Fruit fly (Drosophila melanogaster) whole organism, embryonic: ENCODE data around the gene Smvt.

Experiments used
- Asciz ChIP-seq: fragments of 200-800 bp; sonication (Bioruptor generic); optimal IDR thresholded peaks from 2 replicates; lab custom pipeline; 2017; ENCODE audit warnings: missing biosample characterization, mild to moderate bottlenecking, missing genetic modification characterization, missing genetic modification reagents
- CG10209 ChIP-seq: fragments of 200-800 bp; sonication (Bioruptor generic); optimal IDR thresholded peaks from 3 replicates; lab custom pipeline; 2017; ENCODE audit warnings: missing biosample characterization, mild to moderate bottlenecking, missing genetic modification characterization, missing genetic modification reagents
- CG10959 ChIP-seq: fragments of 200-800 bp; sonication (Bioruptor generic); IDR thresholded peaks from 2 replicates; pipeline ENCODE4 v1.3.6; 2022; ENCODE audit warnings: missing biosample characterization, missing genetic modification characterization
- CG10979 ChIP-seq: fragments of 200-800 bp; sonication (Bioruptor generic); optimal IDR thresholded peaks from 2 replicates; lab custom pipeline; 2018; ENCODE audit warnings: missing biosample characterization, mild to moderate bottlenecking, missing genetic modification characterization, moderate library complexity
- CG13624 ChIP-seq: fragments of 200-800 bp; sonication (Bioruptor generic); optimal IDR thresholded peaks from 2 replicates; lab custom pipeline; 2016; ENCODE audit warnings: missing biosample characterization, missing genetic modification characterization
- CG1529 ChIP-seq: fragments of 200-800 bp; sonication (Bioruptor generic); optimal IDR thresholded peaks from 3 replicates; lab custom pipeline; 2018; ENCODE audit warnings: missing biosample characterization, missing genetic modification characterization
- CG1603 ChIP-seq: fragments of 200-800 bp; sonication (Bioruptor generic); optimal IDR thresholded peaks from 2 replicates; lab custom pipeline; 2019; ENCODE audit warnings: missing biosample characterization, mild to moderate bottlenecking, missing genetic modification characterization, moderate library complexity
- CG17359 ChIP-seq: fragments of 200-800 bp; sonication (Bioruptor generic); optimal IDR thresholded peaks from 3 replicates; lab custom pipeline; 2018; ENCODE audit warnings: missing biosample characterization, mild to moderate bottlenecking, missing genetic modification characterization, moderate library complexity
- CG17361 ChIP-seq: fragments of 200-800 bp; sonication (Bioruptor generic); IDR thresholded peaks from 3 replicates; pipeline ENCODE4 v1.3.6; 2022; ENCODE audit warnings: missing biosample characterization, missing genetic modification characterization
- CG17385 ChIP-seq: fragments of 200-800 bp; sonication (Bioruptor generic); optimal IDR thresholded peaks from 3 replicates; lab custom pipeline; 2018; ENCODE audit warnings: missing biosample characterization, mild to moderate bottlenecking, missing genetic modification characterization
- CG17612 ChIP-seq: fragments of 200-800 bp; sonication (Bioruptor generic); IDR thresholded peaks from 2 replicates; pipeline ENCODE4 v1.3.6; 2022; ENCODE audit warnings: missing biosample characterization, missing genetic modification characterization
- CG1832 ChIP-seq: fragments of 200-800 bp; sonication (Bioruptor generic); optimal IDR thresholded peaks from 2 replicates; lab custom pipeline; 2017; ENCODE audit warnings: missing biosample characterization, mild to moderate bottlenecking, missing genetic modification characterization, inconsistent platforms
- CG2202 ChIP-seq: fragments of 200-800 bp; sonication (Bioruptor generic); optimal IDR thresholded peaks from 2 replicates; lab custom pipeline; 2018; ENCODE audit warnings: missing biosample characterization, mild to moderate bottlenecking, missing genetic modification characterization
- CG2712 ChIP-seq: fragments of 200-800 bp; optimal IDR thresholded peaks from 3 replicates; lab custom pipeline; 2019; ENCODE audit warnings: missing biosample characterization, mild to moderate bottlenecking, missing genetic modification characterization, moderate library complexity
- CG2889 ChIP-seq: fragments of 200-800 bp; sonication (Bioruptor generic); IDR thresholded peaks from 3 replicates; pipeline ENCODE4 v1.3.6; 2022; ENCODE audit warnings: missing biosample characterization, missing genetic modification characterization
- CG31441 ChIP-seq: fragments of 200-800 bp; sonication (Bioruptor generic); IDR thresholded peaks from 2 replicates; pipeline ENCODE4 v1.3.6; 2022; ENCODE audit warnings: missing biosample characterization, missing genetic modification characterization
- CG3163 ChIP-seq: fragments of 200-800 bp; sonication (Bioruptor generic); optimal IDR thresholded peaks from 3 replicates; lab custom pipeline; 2016; ENCODE audit warnings: missing biosample characterization, missing genetic modification characterization
- CG4282 ChIP-seq: fragments of 200-800 bp; sonication (Bioruptor generic); optimal IDR thresholded peaks from 2 replicates; lab custom pipeline; 2016; ENCODE audit warnings: missing biosample characterization, missing genetic modification characterization
- CG4820 ChIP-seq: fragments of 200-800 bp; sonication (Bioruptor generic); optimal IDR thresholded peaks from 3 replicates; lab custom pipeline; 2016; ENCODE audit warnings: missing biosample characterization, missing genetic modification characterization
- CG5245 ChIP-seq: fragments of 200-800 bp; sonication (Bioruptor generic); optimal IDR thresholded peaks from 3 replicates; lab custom pipeline; 2016; ENCODE audit warnings: missing biosample characterization, missing genetic modification characterization
- CG7271 ChIP-seq: fragments of 200-800 bp; sonication (Bioruptor generic); optimal IDR thresholded peaks from 2 replicates; lab custom pipeline; 2018; ENCODE audit warnings: missing biosample characterization, mild to moderate bottlenecking, missing genetic modification characterization, moderate library complexity
- CG9609 ChIP-seq: fragments of 200-800 bp; sonication (Bioruptor generic); optimal IDR thresholded peaks from 3 replicates; lab custom pipeline; 2016; ENCODE audit warnings: missing biosample characterization, missing genetic modification characterization
- Drgx ChIP-seq: fragments of 200-800 bp; sonication (Bioruptor generic); IDR thresholded peaks from 2 replicates; pipeline ENCODE4 v1.3.6; 2022; ENCODE audit warnings: missing biosample characterization, missing genetic modification characterization
- ERR ChIP-seq: fragments of 200-800 bp; sonication (Bioruptor generic); optimal IDR thresholded peaks from 2 replicates; lab custom pipeline; 2016; ENCODE audit warnings: missing biosample characterization, missing genetic modification characterization
- Elba2 ChIP-seq: fragments of 200-800 bp; sonication (Bioruptor generic); optimal IDR thresholded peaks from 3 replicates; lab custom pipeline; 2016; ENCODE audit warnings: missing biosample characterization, missing genetic modification characterization
- Hand ChIP-seq: fragments of 200-800 bp; sonication (Bioruptor generic); optimal IDR thresholded peaks from 2 replicates; lab custom pipeline; 2017; ENCODE audit warnings: mild to moderate bottlenecking, missing biosample characterization, missing genetic modification reagents, missing genetic modification characterization
- Hey ChIP-seq: fragments of 200-800 bp; sonication (Bioruptor generic); optimal IDR thresholded peaks from 3 replicates; lab custom pipeline; 2018; ENCODE audit warnings: missing biosample characterization, mild to moderate bottlenecking, missing genetic modification characterization
- HmgZ ChIP-seq: fragments of 200-800 bp; sonication (Bioruptor generic); optimal IDR thresholded peaks from 2 replicates; lab custom pipeline; 2018; ENCODE audit warnings: missing biosample characterization, mild to moderate bottlenecking, missing genetic modification characterization
- Hr3 ChIP-seq: fragments of 200-800 bp; sonication (Bioruptor generic); optimal IDR thresholded peaks from 3 replicates; lab custom pipeline; 2016; ENCODE audit warnings: missing biosample characterization, missing genetic modification characterization
- Jarid2 ChIP-seq: fragments of 200-800 bp; sonication (Bioruptor generic); optimal IDR thresholded peaks from 3 replicates; lab custom pipeline; 2017; ENCODE audit warnings: mild to moderate bottlenecking, missing biosample characterization, missing genetic modification reagents, missing genetic modification characterization
- NC2β ChIP-seq: fragments of 200-800 bp; sonication (Bioruptor generic); optimal IDR thresholded peaks from 2 replicates; lab custom pipeline; 2016; ENCODE audit warnings: missing biosample characterization, missing genetic modification characterization
- Pdp1 ChIP-seq, 2 experiments: fragments of 200-800 bp; sonication (Bioruptor generic); optimal IDR thresholded peaks; 3 replicates each; lab custom pipeline; 2016; ENCODE audit warnings: missing biosample characterization in 2 of 2, missing genetic modification characterization in 2 of 2, mild to moderate bottlenecking in 1 of 2, moderate library complexity in 1 of 2
- Sox102F ChIP-seq: fragments of 200-800 bp; sonication (Bioruptor generic); optimal IDR thresholded peaks from 2 replicates; lab custom pipeline; 2018; ENCODE audit warnings: missing biosample characterization, mild to moderate bottlenecking, missing genetic modification characterization, moderate library complexity
- Sry-δ ChIP-seq: fragments of 200-800 bp; sonication (Bioruptor generic); optimal IDR thresholded peaks from 2 replicates; lab custom pipeline; 2016; ENCODE audit warnings: missing biosample characterization, missing genetic modification characterization
- ato ChIP-seq: fragments of 200-800 bp; sonication (Bioruptor generic); IDR thresholded peaks from 2 replicates; pipeline ENCODE4 v1.3.6; 2022; ENCODE audit warnings: missing biosample characterization, missing genetic modification characterization; ENCODE audit not compliant: partially characterized antibody
- chm ChIP-seq: fragments of 200-800 bp; sonication (Bioruptor generic); IDR thresholded peaks from 2 replicates; pipeline ENCODE4 v1.3.6; 2022; ENCODE audit warnings: missing biosample characterization, missing genetic modification characterization
- danr ChIP-seq: fragments of 200-800 bp; sonication (Bioruptor generic); IDR thresholded peaks from 2 replicates; pipeline ENCODE4 v1.3.6; 2022; ENCODE audit warnings: missing biosample characterization, missing genetic modification characterization
- disco-r ChIP-seq: fragments of 200-800 bp; sonication (Bioruptor generic); optimal IDR thresholded peaks from 2 replicates; lab custom pipeline; 2016; ENCODE audit warnings: missing biosample characterization, missing genetic modification characterization
- fd102C ChIP-seq: fragments of 200-800 bp; sonication (Bioruptor generic); optimal IDR thresholded peaks from 2 replicates; lab custom pipeline; 2018; ENCODE audit warnings: missing biosample characterization, mild to moderate bottlenecking, missing genetic modification characterization, moderate library complexity
- ftz-f1 ChIP-seq: fragments of 200-800 bp; sonication (Bioruptor generic); optimal IDR thresholded peaks from 2 replicates; lab custom pipeline; 2016; ENCODE audit warnings: missing biosample characterization, missing genetic modification characterization
- onecut ChIP-seq: fragments of 200-800 bp; sonication (Bioruptor generic); IDR thresholded peaks from 2 replicates; pipeline ENCODE4 v1.3.6; 2022; ENCODE audit warnings: missing biosample characterization, missing genetic modification characterization
- pho ChIP-seq: fragments of 200-800 bp; sonication (Bioruptor generic); optimal IDR thresholded peaks from 2 replicates; lab custom pipeline; 2016; ENCODE audit warnings: missing biosample characterization, missing genetic modification characterization
- pnt ChIP-seq: fragments of 200-800 bp; sonication (Bioruptor generic); optimal IDR thresholded peaks from 3 replicates; lab custom pipeline; 2016; ENCODE audit warnings: missing biosample characterization, missing genetic modification characterization
- prd ChIP-seq, 3 experiments: fragments of >200 bp in 2 of 3; fragments of 200-800 bp in 1 of 3; sonication (Bioruptor generic) in 1 of 3; optimal IDR thresholded peaks in 2 of 3; IDR thresholded peaks in 1 of 3; 2 replicates in 2 of 3; 3 replicates in 1 of 3; pipeline versions ENCODE4 v1.3.6 to Lab custom; 2017 to 2022; ENCODE audit warnings: missing biosample characterization in 1 of 3, missing genetic modification characterization in 1 of 3
- psq ChIP-seq: fragments of 200-800 bp; sonication (Bioruptor generic); optimal IDR thresholded peaks from 2 replicates; lab custom pipeline; 2017; ENCODE audit warnings: missing biosample characterization, missing genetic modification characterization
- seq ChIP-seq: fragments of 200-800 bp; sonication (Bioruptor generic); IDR thresholded peaks from 2 replicates; pipeline ENCODE4 v1.3.6; 2022; ENCODE audit warnings: missing biosample characterization, missing genetic modification characterization
- sisA ChIP-seq: fragments of 200-800 bp; sonication (Bioruptor generic); IDR thresholded peaks from 2 replicates; pipeline ENCODE4 v1.3.6; 2022; ENCODE audit warnings: missing biosample characterization, missing genetic modification characterization
- stwl ChIP-seq: fragments of 200-800 bp; sonication (Bioruptor generic); optimal IDR thresholded peaks from 3 replicates; lab custom pipeline; 2018; ENCODE audit warnings: missing biosample characterization, mild to moderate bottlenecking, missing genetic modification characterization, moderate library complexity
- tx ChIP-seq: fragments of 200-800 bp; sonication (Bioruptor generic); optimal IDR thresholded peaks from 2 replicates; lab custom pipeline; 2016; ENCODE audit warnings: missing biosample characterization, missing genetic modification characterization
- wor ChIP-seq: fragments of 200-800 bp; sonication (Bioruptor generic); IDR thresholded peaks from 2 replicates; pipeline ENCODE4 v1.3.6; 2022; ENCODE audit warnings: missing biosample characterization, missing genetic modification characterization
- zen2 ChIP-seq: fragments of 200-800 bp; sonication (Bioruptor generic); IDR thresholded peaks from 3 replicates; pipeline ENCODE4 v1.3.6; 2022; ENCODE audit warnings: missing biosample characterization, missing genetic modification characterization; ENCODE audit not compliant: partially characterized antibody

Gene Smvt

dm6 chr3R:31747429-31748048, 13.8 kb downstream of the Smvt start, which contains the start of the genes nero and CG1910 (continued):
- no peak for TF ChIP-seq CG2889
- peak; percentile 50 for TF ChIP-seq CG2712
- TF ChIP-seq wor (GFP tag; lab: Robert Waterston, UW), result no peak
- no peak for TF ChIP-seq CG17359 (tag; lab: Kevin White, UChicago)
- peak; percentile 75 for TF ChIP-seq stwl
- TF ChIP-seq Hr3 (GFP tag; lab: Kevin White, UChicago), result no peak
- TF ChIP-seq CG3163 (GFP tag; lab: Kevin White, UChicago), result no peak
- TF ChIP-seq Elba2 (GFP tag; lab: Kevin White, UChicago), result no peak
- peak in 1 of 2 experiments; percentile 73 for TF ChIP-seq Pdp1 (GFP tag; optimal IDR thresholded peaks at IDR 0.05; lab: Kevin White, UChicago)
- TF ChIP-seq Sry-δ (GFP tag; lab: Kevin White, UChicago), result peak; percentile 86
- TF ChIP-seq NC2β (GFP tag; lab: Kevin White, UChicago), result peak; percentile 36
- no peak for TF ChIP-seq CG31441 (GFP tag; lab: Robert Waterston, UW)
- peak; percentile 7 for TF ChIP-seq pho (GFP tag; lab: Kevin White, UChicago)
- no peak for TF ChIP-seq CG1832 (GFP tag; lab: Kevin White, UChicago)
- TF ChIP-seq CG2202 (tag; lab: Kevin White, UChicago), result no peak
- TF ChIP-seq CG9609 (GFP tag; lab: Kevin White, UChicago), result no peak
- TF ChIP-seq Jarid2 (GFP tag; lab: Kevin White, UChicago), result no peak
- TF ChIP-seq CG1603, result peak; percentile 74
- no peak for TF ChIP-seq Sox102F
- TF ChIP-seq CG13624 (GFP tag; lab: Kevin White, UChicago), result no peak
- no peak for TF ChIP-seq danr (GFP tag; lab: Robert Waterston, UW)
- no peak for TF ChIP-seq tx (GFP tag; lab: Kevin White, UChicago)
- no peak for TF ChIP-seq CG10979
- no peak for TF ChIP-seq Asciz (GFP tag; lab: Kevin White, UChicago)
- TF ChIP-seq sisA (GFP tag; lab: Robert Waterston, UW), result no peak
- no peak for TF ChIP-seq CG17361 (GFP tag; lab: Robert Waterston, UW)
- no peak for TF ChIP-seq CG1529 (GFP tag; lab: Kevin White, UChicago)
- no peak for TF ChIP-seq CG4282 (GFP tag; lab: Kevin White, UChicago)
- TF ChIP-seq CG5245, result peak; percentile 10
- no peak for TF ChIP-seq CG10959
- TF ChIP-seq Hey (tag; lab: Kevin White, UChicago), result no peak
- TF ChIP-seq ERR (GFP tag; lab: Kevin White, UChicago), result peak; percentile 46
- TF ChIP-seq prd (optimal IDR thresholded peaks at IDR 0.05; lab: Kevin White, UChicago), result no peak
- TF ChIP-seq prd (GFP tag; IDR thresholded peaks at IDR 0.05; lab: Robert Waterston, UW), result no peak
- no peak for TF ChIP-seq CG4820 (GFP tag; lab: Kevin White, UChicago)
- no peak for TF ChIP-seq seq (GFP tag; lab: Robert Waterston, UW)
- TF ChIP-seq chm (GFP tag; lab: Robert Waterston, UW), result no peak
- peak; percentile 58 for TF ChIP-seq onecut (GFP tag; lab: Robert Waterston, UW)
- TF ChIP-seq HmgZ (tag; lab: Kevin White, UChicago), result peak; percentile 77
- no peak for TF ChIP-seq CG10209 (GFP tag; lab: Kevin White, UChicago)
- no peak for TF ChIP-seq zen2 (GFP tag; lab: Robert Waterston, UW)
- TF ChIP-seq ato (GFP tag; lab: Robert Waterston, UW), result no peak
- no peak for TF ChIP-seq psq (GFP tag; lab: Kevin White, UChicago)
- TF ChIP-seq pnt (GFP tag; lab: Kevin White, UChicago), result no peak
- TF ChIP-seq ftz-f1, result no peak
- no peak for TF ChIP-seq Drgx (GFP tag; lab: Robert Waterston, UW)
- no peak for TF ChIP-seq Hand
- peak; percentile 41 for TF ChIP-seq CG17385 (GFP tag; lab: Kevin White, UChicago)
- TF ChIP-seq CG17612 (GFP tag; lab: Robert Waterston, UW), result no peak
- TF ChIP-seq fd102C (GFP tag; lab: Kevin White, UChicago), result no peak
- peak; percentile 48 for TF ChIP-seq CG7271
- no peak for TF ChIP-seq disco-r
